Worm (Caenorhabditis elegans): ENCODE measurements around the gene K10H10.5.

DNA sequence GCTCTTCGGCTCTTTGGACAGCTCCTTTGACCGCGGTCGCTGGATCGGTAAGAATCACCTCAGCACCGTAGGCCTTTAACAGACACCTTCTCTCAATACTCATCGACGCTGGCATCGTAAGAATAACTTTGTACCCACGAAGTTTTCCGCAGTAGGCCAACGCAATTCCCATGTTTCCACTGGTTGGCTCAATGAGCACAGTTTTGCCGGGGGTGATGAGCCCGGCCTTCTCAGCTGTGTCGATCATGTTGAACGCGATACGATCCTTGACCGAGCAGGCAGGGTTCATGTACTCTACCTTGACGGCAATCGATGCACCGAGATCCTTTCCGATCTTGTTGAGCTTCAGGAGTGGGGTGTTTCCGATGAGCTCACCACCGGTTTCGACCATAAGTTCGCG lies 7.5 kb upstream of the K10H10.5 start:
- no peak for TF ChIP-seq him-1 (tag; optimal IDR thresholded peaks at IDR 0.05)
- TF ChIP-seq dpl-1 (GFP tag; optimal IDR thresholded peaks at IDR 0.05) = no peak
- TF ChIP-seq pha-4 (tag; optimal IDR thresholded peaks at IDR 0.05) = no peak
- no peak for TF ChIP-seq snpc-4 (GFP tag; optimal IDR thresholded peaks at IDR 0.05)
- TF ChIP-seq snpc-4 (tag; optimal IDR thresholded peaks at IDR 0.05) = no peak
- no peak for TF ChIP-seq snpc-3.4 (tag; optimal IDR thresholded peaks at IDR 0.05)
- TF ChIP-seq tlf-1 (GFP tag; optimal IDR thresholded peaks at IDR 0.05) = no peak
- no peak for TF ChIP-seq bed-1 (GFP tag; IDR thresholded peaks at IDR 0.05)
